Fruit fly (Drosophila melanogaster) whole organism, embryonic: ENCODE measurements around the gene Coq5.

Experiments
- Atf-2 ChIP-seq: fragments of 200-800 bp; sonication (Bioruptor generic); optimal IDR thresholded peaks from 2 replicates; lab custom pipeline; 2016; ENCODE audit warnings: missing biosample characterization, missing genetic modification characterization
- Atf6 ChIP-seq: fragments of 200-800 bp; sonication (Bioruptor generic); IDR thresholded peaks from 2 replicates; pipeline ENCODE4 v1.3.6; 2022; ENCODE audit warnings: missing biosample characterization, missing genetic modification characterization
- Blimp-1 ChIP-seq: fragments of 200-800 bp; sonication (Bioruptor generic); optimal IDR thresholded peaks from 3 replicates; lab custom pipeline; 2018; ENCODE audit warnings: missing biosample characterization, missing genetic modification characterization, mild to moderate bottlenecking, moderate library complexity, missing genetic modification reagents
- CG1024 ChIP-seq: fragments of 200-800 bp; sonication (Bioruptor generic); IDR thresholded peaks from 2 replicates; pipeline ENCODE4 v1.3.6; 2022; ENCODE audit warnings: missing biosample characterization, missing genetic modification characterization
- CG11456 ChIP-seq: fragments of 200-800 bp; sonication (Bioruptor generic); IDR thresholded peaks from 3 replicates; pipeline ENCODE4 v1.3.6; 2022; ENCODE audit warnings: missing biosample characterization, missing genetic modification characterization
- CG12391 ChIP-seq: fragments of 200-800 bp; sonication (Bioruptor generic); optimal IDR thresholded peaks from 3 replicates; lab custom pipeline; 2018; ENCODE audit warnings: missing biosample characterization, mild to moderate bottlenecking, missing genetic modification characterization, moderate library complexity
- CG12942 ChIP-seq: fragments of 200-800 bp; sonication (Bioruptor generic); optimal IDR thresholded peaks from 3 replicates; lab custom pipeline; 2016; ENCODE audit warnings: missing biosample characterization, missing genetic modification characterization
- CG1529 ChIP-seq: fragments of 200-800 bp; sonication (Bioruptor generic); optimal IDR thresholded peaks from 3 replicates; lab custom pipeline; 2018; ENCODE audit warnings: missing biosample characterization, missing genetic modification characterization
- CG1647 ChIP-seq: fragments of 200-800 bp; sonication (Bioruptor generic); optimal IDR thresholded peaks from 3 replicates; lab custom pipeline; 2016; ENCODE audit warnings: missing biosample characterization, missing genetic modification characterization
- CG17912 ChIP-seq: fragments of 200-800 bp; sonication (Bioruptor generic); optimal IDR thresholded peaks from 2 replicates; lab custom pipeline; 2018; ENCODE audit warnings: missing biosample characterization, mild to moderate bottlenecking, missing genetic modification characterization
- CG31365 ChIP-seq: fragments of 200-800 bp; sonication (Bioruptor generic); optimal IDR thresholded peaks from 2 replicates; lab custom pipeline; 2018; ENCODE audit warnings: missing biosample characterization, mild to moderate bottlenecking, missing genetic modification characterization
- CG43689 ChIP-seq: fragments of 200-800 bp; sonication (Bioruptor generic); IDR thresholded peaks from 2 replicates; pipeline ENCODE4 v1.3.6; 2022; ENCODE audit warnings: missing biosample characterization, missing genetic modification characterization
- CG4730 ChIP-seq: fragments of 200-800 bp; sonication (Bioruptor generic); IDR thresholded peaks from 2 replicates; pipeline ENCODE4 v1.3.6; 2022; ENCODE audit warnings: missing biosample characterization, missing genetic modification characterization
- CG6175 ChIP-seq: fragments of 200-800 bp; sonication (Bioruptor generic); IDR thresholded peaks from 3 replicates; pipeline ENCODE4 v1.3.6; 2022; ENCODE audit warnings: missing biosample characterization, missing genetic modification characterization
- CG7928 ChIP-seq: fragments of 200-800 bp; sonication (Bioruptor generic); optimal IDR thresholded peaks from 2 replicates; lab custom pipeline; 2017; ENCODE audit warnings: missing biosample characterization, mild to moderate bottlenecking, missing genetic modification characterization
- CG7987 ChIP-seq: fragments of 200-800 bp; sonication (Bioruptor generic); optimal IDR thresholded peaks from 2 replicates; lab custom pipeline; 2018; ENCODE audit warnings: missing biosample characterization, mild to moderate bottlenecking, missing genetic modification characterization, moderate library complexity
- Dbx ChIP-seq: fragments of 200-800 bp; sonication (Bioruptor generic); IDR thresholded peaks from 3 replicates; pipeline ENCODE4 v1.3.6; 2022; ENCODE audit warnings: missing biosample characterization, missing genetic modification characterization
- Dip2 ChIP-seq: fragments of 200-800 bp; sonication (Bioruptor generic); IDR thresholded peaks from 2 replicates; pipeline ENCODE4 v1.3.6; 2022; ENCODE audit warnings: missing biosample characterization, missing genetic modification characterization
- Dp ChIP-seq: fragments of 200-800 bp; sonication (Bioruptor generic); optimal IDR thresholded peaks from 2 replicates; lab custom pipeline; 2018; ENCODE audit warnings: missing biosample characterization, mild to moderate bottlenecking, missing genetic modification characterization, moderate library complexity
- Dref ChIP-seq: fragments of 200-800 bp; sonication (Bioruptor generic); IDR thresholded peaks from 2 replicates; pipeline ENCODE4 v1.3.6; 2022; ENCODE audit warnings: missing biosample characterization, missing genetic modification characterization
- Drgx ChIP-seq: fragments of 200-800 bp; sonication (Bioruptor generic); IDR thresholded peaks from 2 replicates; pipeline ENCODE4 v1.3.6; 2022; ENCODE audit warnings: missing biosample characterization, missing genetic modification characterization
- E2f1 ChIP-seq: fragments of 200-800 bp; sonication (Bioruptor generic); IDR thresholded peaks from 2 replicates; pipeline ENCODE4 v1.3.6; 2022; ENCODE audit warnings: missing biosample characterization, missing genetic modification characterization
- Fer3 ChIP-seq: fragments of 200-800 bp; sonication (Bioruptor generic); optimal IDR thresholded peaks from 2 replicates; lab custom pipeline; 2018; ENCODE audit warnings: missing biosample characterization, mild to moderate bottlenecking, missing genetic modification characterization, moderate library complexity
- Hand ChIP-seq: fragments of 200-800 bp; sonication (Bioruptor generic); optimal IDR thresholded peaks from 2 replicates; lab custom pipeline; 2017; ENCODE audit warnings: mild to moderate bottlenecking, missing biosample characterization, missing genetic modification reagents, missing genetic modification characterization
- HmgD ChIP-seq: fragments of 200-800 bp; sonication (Bioruptor generic); optimal IDR thresholded peaks from 3 replicates; lab custom pipeline; 2016; ENCODE audit warnings: missing biosample characterization, missing genetic modification characterization
- Hr3 ChIP-seq: fragments of 200-800 bp; sonication (Bioruptor generic); optimal IDR thresholded peaks from 3 replicates; lab custom pipeline; 2016; ENCODE audit warnings: missing biosample characterization, missing genetic modification characterization
- Lhr ChIP-seq: fragments of 200-800 bp; sonication (Bioruptor generic); optimal IDR thresholded peaks from 3 replicates; lab custom pipeline; 2017; ENCODE audit warnings: mild to moderate bottlenecking, missing biosample characterization, missing genetic modification reagents, missing genetic modification characterization
- Neu2 ChIP-seq: fragments of 200-800 bp; sonication (Bioruptor generic); optimal IDR thresholded peaks from 3 replicates; lab custom pipeline; 2016; ENCODE audit warnings: missing biosample characterization, missing genetic modification characterization, borderline replicate concordance
- Sin3A ChIP-seq: fragments of >200 bp; optimal IDR thresholded peaks from 2 replicates; lab custom pipeline; 2018
- Sry-β ChIP-seq: fragments of 200-800 bp; sonication (Bioruptor generic); optimal IDR thresholded peaks from 2 replicates; lab custom pipeline; 2018; ENCODE audit warnings: missing biosample characterization, mild to moderate bottlenecking, missing genetic modification characterization, moderate library complexity
- Taf1 ChIP-seq: fragments of 200-800 bp; sonication (Bioruptor generic); IDR thresholded peaks from 2 replicates; pipeline ENCODE4 v1.3.6; 2022; ENCODE audit warnings: missing biosample characterization, missing genetic modification characterization
- abd-A ChIP-seq: fragments of 200-800 bp; sonication (Bioruptor generic); optimal IDR thresholded peaks from 3 replicates; lab custom pipeline; 2019; ENCODE audit warnings: missing biosample characterization, mild to moderate bottlenecking, missing genetic modification characterization, moderate library complexity
- bab2 ChIP-seq: fragments of 200-800 bp; sonication (Bioruptor generic); optimal IDR thresholded peaks from 2 replicates; lab custom pipeline; 2016; ENCODE audit warnings: missing biosample characterization, missing genetic modification characterization
- br ChIP-seq: fragments of >200 bp; optimal IDR thresholded peaks from 2 replicates; lab custom pipeline; 2017
- caup ChIP-seq: fragments of 200-800 bp; sonication (Bioruptor generic); optimal IDR thresholded peaks from 3 replicates; lab custom pipeline; 2017; ENCODE audit warnings: missing biosample characterization, mild to moderate bottlenecking, missing genetic modification characterization, moderate library complexity; ENCODE audit not compliant: severe bottlenecking
- dan ChIP-seq: fragments of 200-800 bp; sonication (Bioruptor generic); IDR thresholded peaks from 2 replicates; pipeline ENCODE4 v1.3.6; 2022; ENCODE audit warnings: missing biosample characterization, missing genetic modification characterization
- dm ChIP-seq: fragments of 200-800 bp; sonication (Bioruptor generic); optimal IDR thresholded peaks from 3 replicates; lab custom pipeline; 2016; ENCODE audit warnings: missing biosample characterization, missing genetic modification characterization
- dmrt11E ChIP-seq: fragments of 200-800 bp; sonication (Bioruptor generic); optimal IDR thresholded peaks from 3 replicates; lab custom pipeline; 2018; ENCODE audit warnings: missing biosample characterization, mild to moderate bottlenecking, missing genetic modification characterization, moderate library complexity
- fd3F ChIP-seq: fragments of 200-800 bp; sonication (Bioruptor generic); optimal IDR thresholded peaks from 2 replicates; lab custom pipeline; 2018; ENCODE audit warnings: missing biosample characterization, mild to moderate bottlenecking, missing genetic modification characterization, moderate library complexity
- gfzf ChIP-seq: fragments of 200-800 bp; sonication (Bioruptor generic); optimal IDR thresholded peaks from 2 replicates; lab custom pipeline; 2016; ENCODE audit warnings: missing biosample characterization, mild to moderate bottlenecking, missing genetic modification characterization, moderate library complexity
- hkb ChIP-seq, 2 experiments: fragments of 200-800 bp in 1 of 2; fragments of >200 bp in 1 of 2; sonication (Bioruptor generic) in 1 of 2; IDR thresholded peaks in 1 of 2; optimal IDR thresholded peaks in 1 of 2; 2 replicates each; pipeline versions ENCODE4 v1.3.6 to Lab custom; 2017 to 2022; ENCODE audit warnings: missing biosample characterization in 1 of 2, missing genetic modification characterization in 1 of 2
- ind ChIP-seq: fragments of 200-800 bp; sonication (Bioruptor generic); optimal IDR thresholded peaks from 3 replicates; lab custom pipeline; 2016; ENCODE audit warnings: missing biosample characterization, missing genetic modification characterization
- kah ChIP-seq: fragments of 200-800 bp; sonication (Bioruptor generic); optimal IDR thresholded peaks from 2 replicates; lab custom pipeline; 2018; ENCODE audit warnings: missing biosample characterization, mild to moderate bottlenecking, missing genetic modification characterization
- otp ChIP-seq: fragments of 200-800 bp; sonication (Bioruptor generic); IDR thresholded peaks from 3 replicates; pipeline ENCODE4, ENCODE4 v1.3.6; 2022; ENCODE audit warnings: missing biosample characterization, missing genetic modification characterization
- row ChIP-seq: fragments of 200-800 bp; sonication (Bioruptor generic); IDR thresholded peaks from 3 replicates; pipeline ENCODE4 v1.3.6; 2022; ENCODE audit warnings: missing biosample characterization, missing genetic modification characterization
- seq ChIP-seq: fragments of 200-800 bp; sonication (Bioruptor generic); IDR thresholded peaks from 2 replicates; pipeline ENCODE4 v1.3.6; 2022; ENCODE audit warnings: missing biosample characterization, missing genetic modification characterization
- sqz ChIP-seq: fragments of 200-800 bp; sonication (Bioruptor generic); optimal IDR thresholded peaks from 3 replicates; lab custom pipeline; 2018; ENCODE audit warnings: missing biosample characterization, mild to moderate bottlenecking, missing genetic modification characterization
- stwl ChIP-seq: fragments of 200-800 bp; sonication (Bioruptor generic); optimal IDR thresholded peaks from 3 replicates; lab custom pipeline; 2018; ENCODE audit warnings: missing biosample characterization, mild to moderate bottlenecking, missing genetic modification characterization, moderate library complexity
- tgo ChIP-seq: fragments of 200-800 bp; sonication (Bioruptor generic); IDR thresholded peaks from 3 replicates; pipeline ENCODE4 v1.3.6; 2022; ENCODE audit warnings: missing biosample characterization, missing genetic modification characterization
- vfl ChIP-seq: fragments of 200-800 bp; sonication (Bioruptor generic); optimal IDR thresholded peaks from 2 replicates; lab custom pipeline; 2016; ENCODE audit warnings: missing biosample characterization, missing genetic modification characterization
- vvl ChIP-seq: fragments of 200-800 bp; sonication (Bioruptor generic); IDR thresholded peaks from 2 replicates; pipeline ENCODE4 v1.3.6; 2022; ENCODE audit warnings: missing biosample characterization, missing genetic modification characterization
- wdn ChIP-seq: fragments of 200-800 bp; sonication (Bioruptor generic); IDR thresholded peaks from 2 replicates; pipeline ENCODE4 v1.3.6; 2022; ENCODE audit warnings: missing biosample characterization, missing genetic modification characterization

Coq5 gene

DNA sequence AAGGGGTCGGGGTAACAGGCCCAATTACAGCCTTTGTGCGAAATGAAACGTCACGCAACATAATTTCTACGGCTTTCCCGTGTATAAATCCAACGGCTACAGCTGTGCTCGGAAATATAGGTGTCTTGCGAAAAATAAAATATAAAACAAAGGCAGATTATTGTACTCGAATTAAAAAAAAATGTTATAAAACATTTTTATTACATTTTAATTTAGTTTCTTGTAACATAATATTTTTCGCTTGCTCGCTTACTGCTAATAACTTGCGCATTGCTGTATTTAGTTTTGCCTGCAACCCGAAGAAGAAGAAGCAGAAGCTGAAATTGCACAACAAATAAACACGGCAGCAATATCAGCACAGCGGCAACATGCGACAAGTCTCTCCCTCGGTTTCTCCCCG lies 51.3 kb downstream of the Coq5 start (continued):
- TF ChIP-seq Sin3A (lab: Kevin White, UChicago) (no peak), CG17912 (no peak), CG11456 (GFP tag; lab: Robert Waterston, UW) (0 out of 3 replicates have a peak, but pooled peaks have one; percentile 40), Dip2 (GFP tag; lab: Robert Waterston, UW) (no peak), stwl (tag; lab: Kevin White, UChicago) (no peak), CG1529 (GFP tag; lab: Kevin White, UChicago) (no peak), gfzf (no peak), Atf-2 (GFP tag; lab: Kevin White, UChicago) (no peak), CG31365 (no peak), E2f1 (peak; percentile 31; the same call in 1 of the 2 replicates), abd-A (no peak), CG12942 (GFP tag; lab: Kevin White, UChicago) (no peak), Hand (GFP tag; lab: Kevin White, UChicago) (no peak), CG7928 (GFP tag; lab: Kevin White, UChicago) (no peak), vvl (peak; percentile 66), row (peak; percentile 66), CG12391 (tag; lab: Kevin White, UChicago) (peak; percentile 40), Dref (GFP tag; lab: Robert Waterston, UW) (no peak), vfl (GFP tag; lab: Kevin White, UChicago) (no peak), CG4730 (GFP tag; lab: Robert Waterston, UW) (peak; percentile 54), br (lab: Kevin White, UChicago) (no peak), dan (GFP tag; lab: Robert Waterston, UW) (no peak), Drgx (GFP tag; lab: Robert Waterston, UW) (peak; percentile 89), ind (GFP tag; lab: Kevin White, UChicago) (peak; percentile 21), Lhr (GFP tag; lab: Kevin White, UChicago) (no peak), Hr3 (GFP tag; lab: Kevin White, UChicago) (peak; percentile 5), dmrt11E (tag; lab: Kevin White, UChicago) (peak; percentile 31), Dp (GFP tag; lab: Kevin White, UChicago) (no peak), CG1647 (GFP tag; lab: Kevin White, UChicago) (no peak), kah (GFP tag; lab: Kevin White, UChicago) (no peak), CG6175 (GFP tag; lab: Robert Waterston, UW) (no peak), Atf6 (no peak; the same call in 1 of the 2 replicates), CG43689 (no peak), Sry-β (GFP tag; lab: Kevin White, UChicago) (no peak), Dbx (GFP tag; lab: Robert Waterston, UW) (no peak), CG7987 (GFP tag; lab: Kevin White, UChicago) (no peak), hkb (optimal IDR thresholded peaks at IDR 0.05; lab: Kevin White, UChicago) (no peak), hkb (GFP tag; IDR thresholded peaks at IDR 0.05; lab: Robert Waterston, UW) (peak; percentile 66), Blimp-1 (peak; percentile 28), tgo (peak; percentile 46; the same call in 2 of the 3 replicates), CG1024 (GFP tag; lab: Robert Waterston, UW) (no peak), dm (GFP tag; lab: Kevin White, UChicago) (no peak), caup (GFP tag; lab: Kevin White, UChicago) (no peak), Neu2 (no peak), seq (GFP tag; lab: Robert Waterston, UW) (peak; percentile 33; the same call in 1 of the 2 replicates), fd3F (GFP tag; lab: Kevin White, UChicago) (no peak), Fer3 (tag; lab: Kevin White, UChicago) (peak; percentile 25), sqz (GFP tag; lab: Kevin White, UChicago) (no peak), otp (GFP tag; lab: Robert Waterston, UW) (0 out of 3 replicates have a peak, but pooled peaks have one; percentile 30), wdn (GFP tag; lab: Robert Waterston, UW) (no peak), bab2 (GFP tag; lab: Kevin White, UChicago) (no peak), HmgD (GFP tag; lab: Kevin White, UChicago) (no peak), Taf1 (GFP tag; lab: Robert Waterston, UW) (no peak)
